Worm (Caenorhabditis elegans) whole organism, young adult: ENCODE data around the gene endu-2.

Experiments
- B0035.1 ChIP-seq: sonication (generic microtip); optimal IDR thresholded peaks from 2 replicates; lab custom pipeline; 2016; ENCODE audit warnings: missing genetic modification characterization, mild to moderate bottlenecking, missing compliant biosample characterization, missing genotype, missing genetic modification reagents
- B0261.1 ChIP-seq: sonication (generic microtip); optimal IDR thresholded peaks from 2 replicates; lab custom pipeline; 2016; ENCODE audit warnings: mild to moderate bottlenecking, missing genetic modification characterization, moderate library complexity, missing compliant biosample characterization
- F22D6.2 ChIP-seq: sonication (generic microtip); optimal IDR thresholded peaks from 2 replicates; lab custom pipeline; 2016; ENCODE audit warnings: mild to moderate bottlenecking, missing genetic modification characterization, missing compliant biosample characterization
- F33H1.4 ChIP-seq: fragments of 200-800 bp; sonication (Bioruptor generic); IDR thresholded peaks from 2 replicates; pipeline ENCODE4 v1.3.6; 2022; ENCODE audit warnings: missing genetic modification reagents, missing genetic modification characterization, missing compliant biosample characterization
- F37B4.10 ChIP-seq: fragments of 200-800 bp; sonication (Bioruptor generic); IDR thresholded peaks from 2 replicates; pipeline ENCODE4 v1.3.6; 2022; ENCODE audit warnings: missing genetic modification characterization, missing compliant biosample characterization
- F39B2.1 ChIP-seq: fragments of 200-800 bp; sonication (Bioruptor generic); IDR thresholded peaks from 2 replicates; pipeline ENCODE4 v1.3.6; 2022; ENCODE audit warnings: missing genetic modification reagents, missing genetic modification characterization, missing compliant biosample characterization
- T26A5.8 ChIP-seq: sonication (generic microtip); optimal IDR thresholded peaks from 2 replicates; lab custom pipeline; 2016; ENCODE audit warnings: missing genetic modification characterization, missing compliant biosample characterization
- Y56A3A.18 ChIP-seq: fragments of 200-800 bp; sonication (Bioruptor generic); IDR thresholded peaks from 2 replicates; pipeline ENCODE4 v1.3.6; 2022; ENCODE audit warnings: missing genetic modification reagents, missing genetic modification characterization, missing compliant biosample characterization
- Y67H2A.10 ChIP-seq: fragments of 200-800 bp; sonication (Bioruptor generic); conservative IDR thresholded peaks from 2 replicates; pipeline ENCODE4 v1.3.6; 2022; ENCODE audit warnings: missing genetic modification reagents, missing genetic modification characterization, missing compliant biosample characterization
- Y79H2A.3 ChIP-seq: fragments of 200-800 bp; sonication (Bioruptor generic); conservative IDR thresholded peaks from 2 replicates; pipeline ENCODE4 v1.3.6; 2022; ENCODE audit warnings: missing genetic modification reagents, missing genetic modification characterization, missing compliant biosample characterization
- ama-1 ChIP-seq, 3 experiments: fragments of 150-350 bp in 1 of 3; sonication (generic microtip) in 2 of 3; optimal IDR thresholded peaks; 2 replicates each; lab custom pipeline; 2014 to 2018; ENCODE audit warnings: missing biosample characterization in 2 of 3, missing genetic modification characterization in 2 of 3, missing genetic modification reagents in 2 of 3
- aptf-2 ChIP-seq: fragments of 200-800 bp; sonication (Bioruptor generic); conservative IDR thresholded peaks from 2 replicates; pipeline ENCODE4 v1.3.6; 2022; ENCODE audit warnings: missing genetic modification reagents, missing genetic modification characterization, missing compliant biosample characterization
- aptf-3 ChIP-seq: fragments of 200-800 bp; sonication (Bioruptor generic); IDR thresholded peaks from 2 replicates; pipeline ENCODE4 v1.3.6; 2022; ENCODE audit warnings: missing genetic modification characterization, missing compliant biosample characterization
- bed-2 ChIP-seq: fragments of 200-800 bp; sonication (Bioruptor generic); IDR thresholded peaks from 2 replicates; pipeline ENCODE4 v1.3.6; 2022; ENCODE audit warnings: missing genetic modification reagents, missing genetic modification characterization, missing compliant biosample characterization
- ccch-3 ChIP-seq: fragments of 200-800 bp; sonication (Bioruptor generic); optimal IDR thresholded peaks from 2 replicates; lab custom pipeline; 2018; ENCODE audit warnings: mild to moderate bottlenecking, missing genetic modification characterization, missing compliant biosample characterization
- dox-1 ChIP-seq: fragments of 200-800 bp; sonication (Bioruptor generic); IDR thresholded peaks from 2 replicates; pipeline ENCODE4 v1.3.6; 2022; ENCODE audit warnings: missing genetic modification reagents, missing genetic modification characterization, missing compliant biosample characterization
- dpl-1 ChIP-seq: fragments of 150-350 bp; optimal IDR thresholded peaks from 2 replicates; lab custom pipeline; 2014; ENCODE audit warnings: missing biosample characterization, missing genetic modification reagents, missing genetic modification characterization
- hmg-1.2 ChIP-seq: fragments of 200-800 bp; sonication (Bioruptor generic); IDR thresholded peaks from 2 replicates; pipeline ENCODE4 v1.3.6; 2022; ENCODE audit warnings: missing genetic modification reagents, missing genetic modification characterization, missing compliant biosample characterization
- hmg-20 ChIP-seq: fragments of 200-800 bp; sonication (Bioruptor generic); IDR thresholded peaks from 2 replicates; pipeline ENCODE4 v1.3.6; 2022; ENCODE audit warnings: missing genetic modification reagents, missing genetic modification characterization, missing compliant biosample characterization
- hrde-1 ChIP-seq: sonication (generic microtip); optimal IDR thresholded peaks from 2 replicates; lab custom pipeline; 2016; ENCODE audit warnings: missing genetic modification characterization, mild to moderate bottlenecking, missing compliant biosample characterization, moderate library complexity, missing genotype, missing genetic modification reagents, borderline replicate concordance
- let-526 ChIP-seq: fragments of 200-800 bp; sonication (Bioruptor generic); IDR thresholded peaks from 2 replicates; pipeline ENCODE4 v1.3.6; 2022; ENCODE audit warnings: missing genetic modification reagents, missing genetic modification characterization, missing compliant biosample characterization
- let-607 ChIP-seq, 2 experiments: fragments of 200-800 bp in 1 of 2; sonication (Bioruptor generic) in 1 of 2; sonication (generic microtip) in 1 of 2; optimal IDR thresholded peaks; 2 replicates each; lab custom pipeline; 2016 to 2018; ENCODE audit warnings: mild to moderate bottlenecking in 2 of 2, missing compliant biosample characterization in 2 of 2, missing genetic modification characterization in 2 of 2, moderate library complexity in 2 of 2, missing genotype in 1 of 2
- lsy-27 ChIP-seq: sonication (generic microtip); optimal IDR thresholded peaks from 2 replicates; lab custom pipeline; 2017; ENCODE audit warnings: missing genetic modification characterization, mild to moderate bottlenecking, missing compliant biosample characterization, antibody characterized with exemption, missing genotype, borderline replicate concordance; ENCODE audit not compliant: insufficient read depth
- madf-3 ChIP-seq: fragments of 200-800 bp; sonication (Bioruptor generic); IDR thresholded peaks from 2 replicates; pipeline ENCODE4 v1.3.6; 2022; ENCODE audit warnings: missing genetic modification reagents, missing genetic modification characterization, missing compliant biosample characterization
- mel-28 ChIP-seq: sonication (generic microtip); optimal IDR thresholded peaks from 2 replicates; lab custom pipeline; 2016; ENCODE audit warnings: borderline replicate concordance, mild to moderate bottlenecking, missing genetic modification characterization, missing compliant biosample characterization
- mxl-1 ChIP-seq: sonication (generic microtip); optimal IDR thresholded peaks from 2 replicates; lab custom pipeline; 2016; ENCODE audit warnings: missing genetic modification characterization, missing compliant biosample characterization
- nfya-2 ChIP-seq: fragments of 200-800 bp; sonication (Bioruptor generic); IDR thresholded peaks from 2 replicates; pipeline ENCODE4 v1.3.6; 2022; ENCODE audit warnings: missing genetic modification reagents, missing genetic modification characterization, missing compliant biosample characterization
- nhr-120 ChIP-seq: fragments of 200-800 bp; sonication (Bioruptor generic); IDR thresholded peaks from 2 replicates; pipeline ENCODE4 v1.3.6; 2022; ENCODE audit warnings: missing genetic modification characterization, missing compliant biosample characterization
- rcor-1 ChIP-seq: fragments of 200-800 bp; sonication (Bioruptor generic); IDR thresholded peaks from 2 replicates; pipeline ENCODE4 v1.3.6; 2022; ENCODE audit warnings: missing genetic modification reagents, missing genetic modification characterization, missing compliant biosample characterization
- repo-1 ChIP-seq: sonication (generic microtip); optimal IDR thresholded peaks from 2 replicates; lab custom pipeline; 2017; ENCODE audit warnings: mild to moderate bottlenecking, missing genetic modification characterization, missing compliant biosample characterization
- snpc-1.3 ChIP-seq: sonication (generic microtip); optimal IDR thresholded peaks from 2 replicates; lab custom pipeline; 2017; ENCODE audit warnings: missing genetic modification characterization, mild to moderate bottlenecking, missing compliant biosample characterization, antibody characterized with exemption, moderate library complexity, missing genotype, missing genetic modification reagents; ENCODE audit not compliant: insufficient read depth
- snpc-3.4 ChIP-seq: sonication (generic microtip); optimal IDR thresholded peaks from 2 replicates; lab custom pipeline; 2017; ENCODE audit warnings: missing genetic modification characterization, mild to moderate bottlenecking, missing compliant biosample characterization, antibody characterized with exemption, moderate library complexity, missing genotype, missing genetic modification reagents
- somi-1 ChIP-seq: fragments of 200-800 bp; sonication (Bioruptor generic); optimal IDR thresholded peaks from 2 replicates; lab custom pipeline; 2018; ENCODE audit warnings: mild to moderate bottlenecking, missing genetic modification characterization, missing compliant biosample characterization
- tbx-9 ChIP-seq: sonication (generic microtip); optimal IDR thresholded peaks from 2 replicates; lab custom pipeline; 2016; ENCODE audit warnings: borderline replicate concordance, missing genetic modification characterization, inconsistent platforms, missing compliant biosample characterization
- ztf-22 ChIP-seq: fragments of 200-800 bp; sonication (Bioruptor generic); optimal IDR thresholded peaks from 2 replicates; lab custom pipeline; 2018; ENCODE audit warnings: mild to moderate bottlenecking, missing genetic modification characterization, moderate library complexity, missing compliant biosample characterization
- ztf-25 ChIP-seq: fragments of 200-800 bp; sonication (Bioruptor generic); IDR thresholded peaks from 2 replicates; pipeline ENCODE4 v1.3.6; 2022; ENCODE audit warnings: missing genetic modification reagents, missing genetic modification characterization, missing compliant biosample characterization

The endu-2 gene

DNA sequence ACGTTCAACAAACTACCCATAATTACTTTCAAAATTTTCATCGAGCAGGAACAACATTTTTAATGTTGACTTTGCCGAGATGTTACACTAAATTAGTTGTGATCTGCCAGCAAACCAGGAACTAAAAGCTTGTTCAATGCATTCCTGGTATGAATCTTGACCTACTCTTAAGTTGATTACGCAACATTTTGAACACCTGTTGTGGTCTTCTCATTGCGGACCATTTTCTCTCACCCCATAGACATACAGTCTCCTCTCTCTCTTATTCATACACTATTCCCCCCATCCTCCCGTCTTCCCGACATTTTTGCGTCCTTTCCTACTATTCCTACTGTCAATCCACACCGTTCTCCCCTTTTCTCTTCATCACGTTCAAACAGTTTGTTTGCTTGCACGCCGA lies 31.4 kb downstream of the endu-2 start:
- TF ChIP-seq F37B4.10 (GFP tag; lab: Robert Waterston, UW), result no peak
- no peak for TF ChIP-seq somi-1 (GFP tag; lab: Kevin White, UChicago)
- no peak for TF ChIP-seq dpl-1
- no peak for TF ChIP-seq B0035.1
- no peak for TF ChIP-seq Y56A3A.18 (GFP tag; lab: Robert Waterston, UW)
- no peak for TF ChIP-seq repo-1
- TF ChIP-seq tbx-9 (tag; lab: Kevin White, UChicago), result no peak
- no peak for TF ChIP-seq let-607 (tag; optimal IDR thresholded peaks at IDR 0.05; lab: Kevin White, UChicago)
- TF ChIP-seq F39B2.1 (GFP tag; lab: Robert Waterston, UW), result no peak
- no peak for TF ChIP-seq ccch-3 (GFP tag; lab: Kevin White, UChicago)
- no peak for TF ChIP-seq ztf-22 (GFP tag; lab: Kevin White, UChicago)
- TF ChIP-seq, all 124 proteins: peak for 0

DNA sequence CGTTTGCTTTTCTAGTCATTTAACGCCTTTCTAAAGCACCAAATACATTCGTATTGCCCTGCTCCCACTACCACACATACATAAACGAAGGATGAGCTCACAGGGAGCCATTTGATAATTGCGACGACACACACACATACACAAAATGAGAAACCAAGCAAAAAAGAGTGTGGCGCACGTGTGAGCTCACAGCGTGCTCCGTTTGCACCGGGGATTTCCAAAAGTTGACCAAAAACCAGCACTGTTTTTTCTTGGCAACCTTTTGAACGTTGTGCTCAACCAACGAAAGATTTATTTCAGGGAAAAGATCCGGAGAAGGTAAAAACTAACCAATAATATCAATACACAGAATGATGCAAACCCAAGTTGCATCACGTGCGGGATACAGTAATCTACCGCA lies 32.8 kb downstream of the endu-2 start, which contains the start of gene ksr-1:
ksr-1 (plus strand) TSS at position 301 of the 400 bp plus-strand sequence.
- TF ChIP-seq madf-3 (no peak), let-526 (GFP tag; lab: Robert Waterston, UW) (no peak), lsy-27 (tag; lab: Kevin White, UChicago) (no peak), ztf-22 (GFP tag; lab: Kevin White, UChicago) (no peak), aptf-2 (no peak), bed-2 (GFP tag; lab: Robert Waterston, UW) (no peak), hrde-1 (tag; lab: Kevin White, UChicago) (no peak), B0261.1 (tag; lab: Kevin White, UChicago) (no peak)

DNA sequence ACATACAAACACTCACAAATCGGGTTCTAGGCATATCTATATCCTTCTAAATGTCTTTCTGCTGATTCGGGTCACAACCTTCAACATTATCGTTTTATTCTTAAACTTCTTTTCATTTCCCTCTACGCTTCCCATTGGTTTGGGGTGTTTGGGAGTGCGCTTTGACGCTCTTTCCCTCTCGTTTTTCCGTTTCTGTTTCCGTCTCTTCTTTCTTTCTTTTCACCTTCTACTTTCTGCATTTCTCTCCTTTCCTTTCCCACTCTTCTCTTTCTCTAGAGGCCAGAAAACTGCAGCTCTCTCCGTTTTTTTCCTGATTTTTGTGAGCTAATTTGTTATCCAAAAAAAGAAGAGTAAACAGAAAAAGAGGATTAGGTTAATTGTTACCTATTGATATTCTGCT lies 34.2 kb downstream of the endu-2 start:
- TF ChIP-seq ztf-25 (GFP tag; lab: Robert Waterston, UW), result no peak
- TF ChIP-seq F22D6.2 (tag; lab: Kevin White, UChicago), result no peak
- no peak for TF ChIP-seq hmg-1.2 (GFP tag; lab: Robert Waterston, UW)
- no peak for TF ChIP-seq snpc-3.4 (tag; lab: Kevin White, UChicago)
- no peak for TF ChIP-seq ama-1 (optimal IDR thresholded peaks at IDR 0.05; lab: Kevin White, UChicago)
- TF ChIP-seq ama-1 (GFP tag; optimal IDR thresholded peaks at IDR 0.05; lab: Kevin White, UChicago), result no peak
- TF ChIP-seq Y67H2A.10, result no peak
- TF ChIP-seq mel-28, result no peak
- TF ChIP-seq snpc-1.3 (tag; lab: Kevin White, UChicago), result no peak
- TF ChIP-seq dox-1 (GFP tag; lab: Robert Waterston, UW), result no peak
- no peak for TF ChIP-seq rcor-1 (GFP tag; lab: Robert Waterston, UW)
- TF ChIP-seq F33H1.4 (GFP tag; lab: Robert Waterston, UW), result no peak
- TF ChIP-seq hmg-20 (GFP tag; lab: Robert Waterston, UW), result no peak
- TF ChIP-seq mxl-1 (tag; lab: Kevin White, UChicago), result no peak
- no peak for TF ChIP-seq aptf-3 (GFP tag; lab: Robert Waterston, UW)
- no peak for TF ChIP-seq T26A5.8
- TF ChIP-seq nhr-120 (GFP tag; lab: Robert Waterston, UW), result no peak
- no peak for TF ChIP-seq Y79H2A.3 (GFP tag; lab: Robert Waterston, UW)
- TF ChIP-seq nfya-2, result no peak
- TF ChIP-seq aptf-2, result no peak
